Worm (Caenorhabditis elegans) whole organism, mixed stage, embryonic: ENCODE data around the gene F41C3.7.

Experiments used
- M03D4.4 ChIP-seq: sonication (generic microtip); optimal IDR thresholded peaks from 2 replicates; lab custom pipeline; 2017; ENCODE audit warnings: mild to moderate bottlenecking, missing genetic modification characterization, missing compliant biosample characterization
- bed-3 ChIP-seq: fragments of 200-800 bp; sonication (Bioruptor generic); optimal IDR thresholded peaks from 3 replicates; lab custom pipeline; 2018; ENCODE audit warnings: mild to moderate bottlenecking, missing genetic modification characterization, moderate library complexity, missing compliant biosample characterization
- blmp-1 ChIP-seq: fragments of 150-350 bp; optimal IDR thresholded peaks from 2 replicates; lab custom pipeline; 2014; ENCODE audit warnings: missing biosample characterization, missing genetic modification characterization
- ceh-39 ChIP-seq: fragments of 150-350 bp; optimal IDR thresholded peaks from 2 replicates; lab custom pipeline; 2014; ENCODE audit warnings: missing biosample characterization, missing genetic modification characterization
- ceh-83 ChIP-seq: fragments of 200-800 bp; sonication (Bioruptor generic); optimal IDR thresholded peaks from 2 replicates; lab custom pipeline; 2018; ENCODE audit warnings: mild to moderate bottlenecking, missing genetic modification characterization, missing compliant biosample characterization
- ces-1 ChIP-seq: fragments of 150-350 bp; optimal IDR thresholded peaks from 2 replicates; lab custom pipeline; 2014; ENCODE audit warnings: missing biosample characterization, missing genetic modification reagents, missing genetic modification characterization
- cnd-1 ChIP-seq: fragments of 200-800 bp; sonication (Bioruptor generic); optimal IDR thresholded peaks from 2 replicates; lab custom pipeline; 2018; ENCODE audit warnings: mild to moderate bottlenecking, missing genetic modification characterization, missing compliant biosample characterization
- drap-1 ChIP-seq: fragments of 200-800 bp; sonication (Bioruptor generic); optimal IDR thresholded peaks from 3 replicates; lab custom pipeline; 2018; ENCODE audit warnings: mild to moderate bottlenecking, missing genetic modification characterization, missing compliant biosample characterization
- elt-1 ChIP-seq: sonication (generic microtip); optimal IDR thresholded peaks from 2 replicates; lab custom pipeline; 2017; ENCODE audit warnings: missing genetic modification characterization, mild to moderate bottlenecking, missing compliant biosample characterization, antibody characterized with exemption, moderate library complexity, borderline replicate concordance; ENCODE audit not compliant: insufficient read depth
- elt-3 ChIP-seq: fragments of 150-350 bp; optimal IDR thresholded peaks from 2 replicates; lab custom pipeline; 2014; ENCODE audit warnings: missing biosample characterization, missing genetic modification characterization
- ham-2 ChIP-seq: fragments of 200-800 bp; sonication (Bioruptor generic); optimal IDR thresholded peaks from 2 replicates; lab custom pipeline; 2018; ENCODE audit warnings: mild to moderate bottlenecking, missing genetic modification characterization, missing compliant biosample characterization
- hlh-1 ChIP-seq: fragments of 150-350 bp; optimal IDR thresholded peaks from 2 replicates; lab custom pipeline; 2014; ENCODE audit warnings: missing biosample characterization, missing genetic modification reagents, missing genetic modification characterization
- lin-13 ChIP-seq: fragments of 150-350 bp; optimal IDR thresholded peaks from 2 replicates; lab custom pipeline; 2014; ENCODE audit warnings: missing biosample characterization, missing genetic modification characterization
- lin-32 ChIP-seq: fragments of 200-800 bp; sonication (Bioruptor generic); optimal IDR thresholded peaks from 2 replicates; lab custom pipeline; 2018; ENCODE audit warnings: mild to moderate bottlenecking, missing genetic modification characterization, missing compliant biosample characterization
- lsy-2 ChIP-seq: fragments of 150-350 bp; optimal IDR thresholded peaks from 2 replicates; lab custom pipeline; 2014; ENCODE audit warnings: missing biosample characterization, missing genetic modification characterization
- mab-5 ChIP-seq: fragments of 150-350 bp; optimal IDR thresholded peaks from 2 replicates; lab custom pipeline; 2014; ENCODE audit warnings: missing biosample characterization, missing genetic modification characterization
- mep-1 ChIP-seq: fragments of 150-350 bp; optimal IDR thresholded peaks from 2 replicates; lab custom pipeline; 2017; ENCODE audit warnings: missing biosample characterization, missing genetic modification reagents, missing genetic modification characterization, inconsistent platforms
- mls-2 ChIP-seq: sonication (generic microtip); optimal IDR thresholded peaks from 2 replicates; lab custom pipeline; 2016; ENCODE audit warnings: mild to moderate bottlenecking, missing genetic modification characterization, moderate library complexity, missing compliant biosample characterization
- nhr-2 ChIP-seq: fragments of 150-350 bp; optimal IDR thresholded peaks from 2 replicates; lab custom pipeline; 2014; ENCODE audit warnings: missing biosample characterization, missing genetic modification characterization
- nhr-237 ChIP-seq: fragments of 150-350 bp; optimal IDR thresholded peaks from 2 replicates; lab custom pipeline; 2014; ENCODE audit warnings: missing biosample characterization, missing genetic modification characterization
- nhr-28 ChIP-seq: fragments of 150-350 bp; optimal IDR thresholded peaks from 2 replicates; lab custom pipeline; 2014; ENCODE audit warnings: missing biosample characterization, missing genetic modification characterization
- nhr-76 ChIP-seq: sonication (generic microtip); optimal IDR thresholded peaks from 2 replicates; lab custom pipeline; 2017; ENCODE audit warnings: missing biosample characterization, missing genetic modification characterization
- pha-4 ChIP-seq: fragments of 150-350 bp; optimal IDR thresholded peaks from 2 replicates; lab custom pipeline; 2018; ENCODE audit warnings: missing biosample characterization, missing genetic modification reagents, missing genetic modification characterization
- sem-2 ChIP-seq: fragments of 200-800 bp; sonication (Bioruptor generic); optimal IDR thresholded peaks from 2 replicates; lab custom pipeline; 2018; ENCODE audit warnings: mild to moderate bottlenecking, missing genetic modification characterization, missing compliant biosample characterization
- sptf-1 ChIP-seq: sonication (generic microtip); optimal IDR thresholded peaks from 2 replicates; lab custom pipeline; 2017; ENCODE audit warnings: mild to moderate bottlenecking, missing genetic modification characterization, moderate library complexity, missing compliant biosample characterization
- unc-120 ChIP-seq: sonication (generic microtip); optimal IDR thresholded peaks from 2 replicates; lab custom pipeline; 2017; ENCODE audit warnings: missing genetic modification characterization, missing compliant biosample characterization; ENCODE audit not compliant: poor library complexity, severe bottlenecking
- unc-39 ChIP-seq: fragments of 150-350 bp; optimal IDR thresholded peaks from 2 replicates; lab custom pipeline; 2014; ENCODE audit warnings: missing biosample characterization, missing genetic modification characterization
- unc-62 ChIP-seq: fragments of 150-350 bp; optimal IDR thresholded peaks from 2 replicates; lab custom pipeline; 2014; ENCODE audit warnings: missing biosample characterization, missing genetic modification reagents, missing genetic modification characterization
- zip-8 ChIP-seq: fragments of 150-350 bp; optimal IDR thresholded peaks from 2 replicates; lab custom pipeline; 2014; ENCODE audit warnings: missing biosample characterization, missing genetic modification characterization
- ztf-11 ChIP-seq: fragments of 150-350 bp; optimal IDR thresholded peaks from 2 replicates; lab custom pipeline; 2014; ENCODE audit warnings: missing biosample characterization, missing genetic modification characterization

Gene F41C3.7

ce11 chrII:4706359-4706871 lies 23.4 kb upstream of the F41C3.7 start, which contains the start of the genes F10G7.9 and tsn-1:
Gene F10G7.9, minus strand, starts transcription at chrII:4706485.
Gene tsn-1, plus strand, starts transcription at chrII:4706821.
- TF ChIP-seq lin-13 (peak; percentile 20), elt-1 (no peak), nhr-237 (tag; lab: Kevin White, UChicago) (no peak), lsy-2 (tag; lab: Kevin White, UChicago) (peak; percentile 95), nhr-76 (tag; lab: Kevin White, UChicago) (no peak), ces-1 (no peak), pha-4 (tag; lab: Kevin White, UChicago) (peak; percentile 57), mep-1 (peak; percentile 8)

ce11 chrII:4710120-4710519 lies 19.7 kb upstream of the F41C3.7 start, which contains the start of gene tag-151:
Gene tag-151, plus strand, starts transcription at chrII:4710277.
- TF ChIP-seq ztf-11 (tag; lab: Kevin White, UChicago): no peak
- no peak for TF ChIP-seq blmp-1 (tag; lab: Kevin White, UChicago)
- no peak for TF ChIP-seq ces-1
- no peak for TF ChIP-seq unc-120 (tag; lab: Kevin White, UChicago)
- no peak for TF ChIP-seq nhr-2 (tag; lab: Kevin White, UChicago)
- TF ChIP-seq unc-39 (tag; lab: Kevin White, UChicago): no peak
- TF ChIP-seq bed-3 (GFP tag; lab: Kevin White, UChicago): no peak
- no peak for TF ChIP-seq lin-13
- no peak for TF ChIP-seq mls-2 (tag; lab: Kevin White, UChicago)
- TF ChIP-seq elt-1: no peak
- no peak for TF ChIP-seq mab-5
- TF ChIP-seq lsy-2 (tag; lab: Kevin White, UChicago): no peak
- TF ChIP-seq sem-2 (GFP tag; lab: Kevin White, UChicago): no peak
- no peak for TF ChIP-seq zip-8
- TF ChIP-seq unc-62 (GFP tag; lab: Kevin White, UChicago): no peak
- TF ChIP-seq mep-1: no peak
- no peak for TF ChIP-seq ham-2 (GFP tag; lab: Kevin White, UChicago)
- TF ChIP-seq sptf-1: no peak

ce11 chrII:4710813-4711212 lies 19.0 kb upstream of the F41C3.7 start:
- TF ChIP-seq ceh-39 (tag; lab: Kevin White, UChicago): no peak
- no peak for TF ChIP-seq lin-32
- TF ChIP-seq ztf-11 (tag; lab: Kevin White, UChicago): no peak
- TF ChIP-seq lin-13: no peak
- TF ChIP-seq nhr-28 (tag; lab: Kevin White, UChicago): no peak
- no peak for TF ChIP-seq zip-8
- no peak for TF ChIP-seq ceh-83 (GFP tag; lab: Kevin White, UChicago)
- TF ChIP-seq ham-2 (GFP tag; lab: Kevin White, UChicago): no peak
- no peak for TF ChIP-seq unc-39 (tag; lab: Kevin White, UChicago)
- no peak for TF ChIP-seq mep-1
- TF ChIP-seq unc-62 (GFP tag; lab: Kevin White, UChicago): no peak
- no peak for TF ChIP-seq sem-2 (GFP tag; lab: Kevin White, UChicago)
- no peak for TF ChIP-seq sptf-1
- no peak for TF ChIP-seq hlh-1 (tag; lab: Kevin White, UChicago)
- no peak for TF ChIP-seq lsy-2 (tag; lab: Kevin White, UChicago)
- TF ChIP-seq nhr-76 (tag; lab: Kevin White, UChicago): no peak
- TF ChIP-seq cnd-1 (tag; lab: Kevin White, UChicago): no peak

ce11 chrII:4715676-4716075 lies 14.2 kb upstream of the F41C3.7 start, which contains the start of gene F41C3.8:
Gene F41C3.8, plus strand, starts transcription at chrII:4716046.
- TF ChIP-seq unc-39 (tag; lab: Kevin White, UChicago) (no peak), M03D4.4 (tag; lab: Kevin White, UChicago) (no peak), elt-3 (no peak), elt-1 (no peak)

ce11 chrII:4726120-4726519 lies 3.7 kb upstream of the F41C3.7 start, which contains the start of gene F10G7.10:
Gene F10G7.10, minus strand, starts transcription at chrII:4726264.
- TF ChIP-seq pha-4 (tag; lab: Kevin White, UChicago): no peak
- no peak for TF ChIP-seq drap-1 (GFP tag; lab: Kevin White, UChicago)
- no peak for TF ChIP-seq mep-1
- TF ChIP-seq unc-39 (tag; lab: Kevin White, UChicago): no peak
- no peak for TF ChIP-seq nhr-2 (tag; lab: Kevin White, UChicago)
- TF ChIP-seq hlh-1 (tag; lab: Kevin White, UChicago): peak; percentile 12
- no peak for TF ChIP-seq blmp-1 (tag; lab: Kevin White, UChicago)
- no peak for TF ChIP-seq sem-2 (GFP tag; lab: Kevin White, UChicago)
- TF ChIP-seq, all 35 proteins: peak for 1
